Fruit fly (Drosophila melanogaster) whole organism, prepupa: ENCODE data around the gene CG4218.

ENCODE experiments used
- CG3032 ChIP-seq: fragments of 200-800 bp; optimal IDR thresholded peaks from 2 replicates; lab custom pipeline; 2019; ENCODE audit warnings: missing biosample characterization, mild to moderate bottlenecking, missing genetic modification characterization, moderate library complexity
- OdsH ChIP-seq: fragments of 200-800 bp; sonication (Bioruptor generic); optimal IDR thresholded peaks from 3 replicates; lab custom pipeline; 2016; ENCODE audit warnings: missing biosample characterization, missing genetic modification characterization
- dac ChIP-seq: fragments of 200-800 bp; sonication (Bioruptor generic); optimal IDR thresholded peaks from 2 replicates; lab custom pipeline; 2017; ENCODE audit warnings: missing biosample characterization, mild to moderate bottlenecking, missing genetic modification characterization
- dsx ChIP-seq: fragments of 200-800 bp; optimal IDR thresholded peaks from 3 replicates; lab custom pipeline; 2019; ENCODE audit warnings: missing biosample characterization, mild to moderate bottlenecking, missing genetic modification characterization, moderate library complexity; ENCODE audit not compliant: poor library complexity, severe bottlenecking

dm6 chr2L:14539872-14540524 is 8.9 kb downstream of the CG4218 start:
- TF ChIP-seq dsx (GFP tag; lab: Kevin White, UChicago) = no peak
- TF ChIP-seq CG3032 (tag; lab: Kevin White, UChicago) = no peak
- TF ChIP-seq dac = no peak
- no peak for TF ChIP-seq OdsH (GFP tag; lab: Kevin White, UChicago)
